Worm (Caenorhabditis elegans): ENCODE results near the gene C07G2.5.

The C07G2.5 gene

DNA sequence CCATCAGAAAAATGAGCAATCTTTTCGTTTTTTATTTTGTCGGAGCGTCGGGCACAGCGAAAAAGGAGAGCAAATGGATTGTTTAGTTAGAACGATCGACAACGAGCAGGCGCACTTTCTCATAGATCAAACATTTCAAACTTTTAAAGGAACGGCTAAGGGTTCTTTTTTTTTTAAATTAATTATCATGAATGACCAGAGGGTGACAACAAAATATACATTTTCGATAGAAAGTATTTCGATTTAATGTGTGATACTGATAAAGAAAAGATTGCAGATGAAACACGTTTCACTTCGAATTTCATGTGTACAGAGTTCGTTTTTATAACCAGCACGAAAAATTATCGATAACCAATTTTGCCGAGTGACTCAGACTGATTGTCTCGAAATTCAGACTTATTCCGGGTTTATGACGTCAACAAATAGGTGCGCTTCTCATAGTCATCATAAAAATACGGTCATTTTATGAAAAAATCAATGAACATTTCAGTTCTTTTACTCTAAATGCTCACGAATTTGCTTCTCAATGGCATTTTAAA is 7.8 kb upstream of the C07G2.5 start:
- no peak for TF ChIP-seq dao-5 (tag; optimal IDR thresholded peaks at IDR 0.05)
- TF ChIP-seq W03F9.2 (tag; optimal IDR thresholded peaks at IDR 0.05), result peak; percentile 14

ce11 chrIII:4506140-4506539 is 7.3 kb upstream of the C07G2.5 start:
- no peak for TF ChIP-seq dao-5 (tag; optimal IDR thresholded peaks at IDR 0.05)
- TF ChIP-seq W03F9.2 (tag; optimal IDR thresholded peaks at IDR 0.05), result no peak
- no peak for TF ChIP-seq him-1 (tag; optimal IDR thresholded peaks at IDR 0.05)

- TF ChIP-seq dao-5 (tag; optimal IDR thresholded peaks at IDR 0.05), result no peak
- no peak for TF ChIP-seq him-1 (tag; optimal IDR thresholded peaks at IDR 0.05)
- TF ChIP-seq W03F9.2 (tag; optimal IDR thresholded peaks at IDR 0.05), result no peak
Measured at ce11 chrIII:4505726-4506125, 6.9 kb upstream of the C07G2.5 start.

DNA sequence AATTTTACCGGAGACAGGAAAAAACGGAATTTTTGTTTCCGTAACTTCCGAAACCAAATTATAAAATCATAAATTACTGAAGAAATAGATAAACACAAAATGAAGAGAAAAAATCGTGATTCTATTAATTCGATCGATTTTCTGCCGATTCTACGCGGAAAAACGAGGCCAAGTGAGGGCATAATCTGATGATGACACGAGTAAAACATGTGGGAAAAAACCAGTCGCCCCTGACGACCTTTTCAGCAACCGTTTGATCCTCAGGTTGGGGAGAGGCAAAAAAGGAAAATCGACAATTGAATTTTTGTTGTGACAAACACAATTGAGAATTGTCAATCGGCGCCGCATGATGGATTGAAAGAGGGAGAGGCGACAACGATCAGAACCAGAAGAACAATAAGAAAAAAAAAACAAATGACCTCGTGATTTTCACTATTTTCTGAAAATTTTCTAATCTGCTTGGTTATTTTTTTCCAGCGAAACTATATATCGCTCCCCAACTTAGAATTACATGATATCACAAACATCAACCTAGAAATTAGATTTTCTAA is 6.2 kb upstream of the C07G2.5 start:
- TF ChIP-seq W03F9.2 (tag; optimal IDR thresholded peaks at IDR 0.05) (no peak), him-1 (tag; optimal IDR thresholded peaks at IDR 0.05) (no peak), dao-5 (tag; optimal IDR thresholded peaks at IDR 0.05) (no peak)

ce11 chrIII:4504358-4504757 is 5.5 kb upstream of the C07G2.5 start:
- TF ChIP-seq dao-5 (tag; optimal IDR thresholded peaks at IDR 0.05) (no peak), W03F9.2 (tag; optimal IDR thresholded peaks at IDR 0.05) (peak; percentile 34), him-1 (tag; optimal IDR thresholded peaks at IDR 0.05) (peak; percentile 54)

ce11 chrIII:4502559-4503240 is 3.9 kb upstream of the C07G2.5 start:
- TF ChIP-seq dao-5 (tag; optimal IDR thresholded peaks at IDR 0.05) (no peak), him-1 (tag; optimal IDR thresholded peaks at IDR 0.05) (no peak), W03F9.2 (tag; optimal IDR thresholded peaks at IDR 0.05) (no peak)

- TF ChIP-seq W03F9.2 (tag; optimal IDR thresholded peaks at IDR 0.05), result no peak
- TF ChIP-seq him-1 (tag; optimal IDR thresholded peaks at IDR 0.05), result no peak
- no peak for TF ChIP-seq dao-5 (tag; optimal IDR thresholded peaks at IDR 0.05)
Measured at ce11 chrIII:4496085-4496484, 2.8 kb downstream of the C07G2.5 start.

ce11 chrIII:4495685-4496084 is 3.2 kb downstream of the C07G2.5 start:
- TF ChIP-seq W03F9.2 (tag; optimal IDR thresholded peaks at IDR 0.05), result no peak
- TF ChIP-seq dao-5 (tag; optimal IDR thresholded peaks at IDR 0.05), result no peak
- TF ChIP-seq him-1 (tag; optimal IDR thresholded peaks at IDR 0.05), result no peak

ce11 chrIII:4495250-4495649 is 3.6 kb downstream of the C07G2.5 start:
- TF ChIP-seq W03F9.2 (tag; optimal IDR thresholded peaks at IDR 0.05), result no peak
- no peak for TF ChIP-seq dao-5 (tag; optimal IDR thresholded peaks at IDR 0.05)

DNA sequence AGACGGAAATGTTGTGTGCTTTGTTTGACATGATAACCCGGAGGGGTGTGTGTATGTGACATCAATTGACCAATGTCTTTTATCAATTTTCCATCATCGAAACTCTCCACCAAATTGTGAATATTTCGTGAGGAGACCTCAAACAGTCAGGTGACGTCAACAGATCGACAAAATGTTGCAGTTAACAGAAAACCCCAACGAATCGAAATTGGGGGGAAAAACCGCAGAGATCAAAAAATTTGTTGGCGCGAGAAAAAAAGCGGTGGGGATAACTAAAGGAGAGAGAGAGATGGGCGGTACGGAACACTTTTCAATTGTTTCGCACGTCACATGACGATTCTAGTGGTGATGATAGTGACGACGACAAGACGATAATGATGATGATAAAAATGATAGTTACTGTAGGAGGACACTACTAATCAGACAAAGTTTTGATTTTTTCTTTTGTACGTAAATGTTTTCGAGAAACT is 4.3 kb downstream of the C07G2.5 start:
- no peak for TF ChIP-seq dao-5 (tag; optimal IDR thresholded peaks at IDR 0.05)

DNA sequence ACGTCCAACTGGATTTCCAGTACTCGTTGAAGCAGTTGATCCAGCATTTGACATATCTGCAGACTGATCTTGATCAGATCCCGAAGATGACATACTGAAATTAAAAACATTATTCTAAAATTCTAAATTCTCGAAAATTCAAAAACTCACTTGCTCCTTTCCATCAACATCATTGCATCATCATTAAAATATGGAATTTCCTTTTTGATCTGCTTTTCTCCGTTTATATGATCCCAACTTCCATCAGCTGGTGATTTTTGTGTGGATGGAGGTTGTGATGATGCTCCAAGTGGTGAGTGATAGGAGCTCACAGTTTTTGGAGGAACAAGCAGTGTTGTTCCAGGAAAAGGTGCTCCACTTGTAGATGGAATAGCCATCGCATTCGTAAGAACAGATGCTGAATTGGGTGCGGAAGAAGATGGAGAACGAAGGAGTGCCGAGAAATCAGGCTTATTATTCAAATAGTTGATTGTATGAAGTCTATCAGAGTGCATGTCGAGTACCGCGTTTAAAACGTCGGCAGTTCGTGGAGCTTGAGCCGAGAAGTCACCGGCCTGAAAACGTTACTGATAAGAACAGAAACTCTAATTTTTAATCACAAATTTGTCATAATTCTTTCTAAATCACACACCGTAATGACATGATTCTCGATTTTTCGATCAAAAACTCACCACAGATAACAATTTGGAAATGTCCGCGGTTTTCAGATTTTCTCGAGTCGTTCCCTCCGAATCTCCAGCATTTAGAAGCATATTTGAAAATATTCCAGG is 5.6 kb downstream of the C07G2.5 start:
- TF ChIP-seq dao-5 (tag; optimal IDR thresholded peaks at IDR 0.05), result no peak
- TF ChIP-seq him-1 (tag; optimal IDR thresholded peaks at IDR 0.05), result no peak
- no peak for TF ChIP-seq W03F9.2 (tag; optimal IDR thresholded peaks at IDR 0.05)

DNA sequence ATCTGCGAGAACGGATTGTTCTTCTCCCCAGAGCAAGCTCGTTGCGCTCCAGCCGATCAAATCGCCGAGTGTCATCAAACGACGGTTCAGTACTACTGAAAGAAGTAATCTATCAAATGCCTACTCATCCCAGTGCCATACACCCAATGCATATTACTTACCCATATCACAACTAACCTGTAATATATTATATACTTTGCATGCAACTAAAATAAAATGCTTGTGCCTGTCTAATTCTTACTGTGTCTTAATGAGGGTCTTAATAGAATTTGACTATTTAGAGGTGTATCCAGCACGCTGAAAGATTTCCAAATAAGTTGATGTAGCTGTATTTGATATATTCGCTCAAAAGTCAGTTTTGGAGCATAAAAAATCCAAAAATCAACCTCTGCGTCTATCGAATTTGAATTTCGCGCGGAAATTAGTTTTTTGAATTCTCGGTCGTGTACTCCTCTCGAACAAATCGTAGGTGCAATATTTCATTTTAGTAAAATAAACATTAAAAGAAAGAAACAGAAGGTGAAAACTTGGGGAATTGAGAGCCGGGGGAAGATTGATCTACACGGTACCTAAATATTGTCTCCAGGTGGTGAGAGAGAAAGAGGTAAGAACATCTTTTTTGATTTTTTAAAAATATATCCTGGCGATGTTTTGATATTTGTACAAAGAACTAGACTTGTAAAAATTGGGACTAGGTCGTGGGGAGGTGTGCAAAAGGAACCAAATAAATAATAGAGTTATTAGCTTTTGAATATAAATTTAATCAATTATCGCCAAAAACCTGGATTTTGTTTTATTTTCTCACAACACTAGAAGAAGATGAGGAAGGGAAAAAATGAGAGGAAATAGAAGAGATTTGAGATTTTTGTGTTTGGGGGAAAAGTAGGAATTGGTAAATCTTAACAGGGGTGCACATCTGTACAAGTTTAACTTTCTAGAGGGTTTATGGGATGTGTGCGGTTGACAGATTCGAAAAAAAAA is 7.4 kb downstream of the C07G2.5 start:
- TF ChIP-seq dao-5 (tag; optimal IDR thresholded peaks at IDR 0.05) (no peak), him-1 (tag; optimal IDR thresholded peaks at IDR 0.05) (peak; percentile 25), W03F9.2 (tag; optimal IDR thresholded peaks at IDR 0.05) (no peak)

DNA sequence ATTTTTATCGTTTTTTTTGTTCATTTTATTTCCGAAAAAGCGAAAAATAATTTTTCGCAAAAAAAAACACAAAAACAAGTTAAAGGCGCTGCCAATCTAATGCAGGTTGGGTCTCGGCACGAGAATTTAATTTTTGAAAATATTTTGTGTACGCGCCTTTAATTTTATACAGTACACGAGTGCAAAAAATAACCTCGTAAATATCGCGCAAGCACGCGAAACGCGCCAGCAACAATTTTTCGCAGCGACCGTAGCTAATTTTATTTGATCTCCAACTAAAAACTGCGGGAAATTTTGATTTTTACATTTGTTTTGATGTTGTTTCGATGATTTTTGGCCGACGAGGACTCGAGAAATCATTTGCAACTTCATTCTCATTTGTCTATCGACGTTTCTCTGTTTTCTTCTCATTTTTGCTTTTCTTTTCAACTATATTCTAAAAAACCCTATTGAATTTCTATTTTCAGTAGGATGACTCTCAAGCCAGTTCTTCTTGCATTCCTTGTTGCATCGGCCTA is 9.9 kb downstream of the C07G2.5 start, which contains the start of gene cpg-1:
cpg-1 (plus strand) TSS at position 468 of the 518 bp plus-strand sequence.
- TF ChIP-seq dao-5 (tag; optimal IDR thresholded peaks at IDR 0.05), result no peak
- TF ChIP-seq W03F9.2 (tag; optimal IDR thresholded peaks at IDR 0.05), result peak; percentile 30

All from whole organism, L4/young adult.